Worm (Caenorhabditis elegans): ENCODE data around the gene sdz-12.

The sdz-12 gene

DNA sequence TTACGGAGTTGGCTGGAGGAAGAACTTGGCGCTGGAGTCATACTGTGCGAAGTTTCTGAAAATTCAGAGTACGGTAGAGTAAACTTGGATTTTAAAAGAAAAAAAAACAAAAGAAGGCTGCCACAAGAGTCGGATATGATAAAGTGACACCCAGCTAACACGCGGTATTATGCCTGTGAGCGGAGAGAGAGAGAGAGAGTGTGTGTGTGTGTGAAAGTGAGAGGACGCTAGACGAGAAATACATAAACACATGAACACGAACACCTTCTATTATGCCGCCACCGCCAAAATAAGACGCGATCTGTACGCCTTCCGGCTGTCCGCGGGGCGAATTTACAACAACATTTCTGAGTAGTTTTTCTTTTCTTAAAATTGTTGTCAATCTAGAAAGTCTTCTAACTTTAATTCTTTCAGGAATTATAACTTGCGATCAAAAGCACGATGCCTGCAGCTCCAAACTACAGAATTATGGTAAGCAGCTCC lies 5.3 kb upstream of the sdz-12 start, which contains the start of gene F12E12.6:
Gene F12E12.6, minus strand, starts transcription at position 51 of the 483 bp plus-strand sequence.
- TF ChIP-seq ref-1 (GFP tag; conservative IDR thresholded peaks at IDR 0.05), result no peak
- TF ChIP-seq T22C8.4 (GFP tag; IDR thresholded peaks at IDR 0.05), result no peak
- TF ChIP-seq klf-2 (GFP tag; conservative IDR thresholded peaks at IDR 0.05), result no peak
- no peak for TF ChIP-seq flt-1 (GFP tag; IDR thresholded peaks at IDR 0.05)
- no peak for TF ChIP-seq cog-1 (tag; optimal IDR thresholded peaks at IDR 0.05)

DNA sequence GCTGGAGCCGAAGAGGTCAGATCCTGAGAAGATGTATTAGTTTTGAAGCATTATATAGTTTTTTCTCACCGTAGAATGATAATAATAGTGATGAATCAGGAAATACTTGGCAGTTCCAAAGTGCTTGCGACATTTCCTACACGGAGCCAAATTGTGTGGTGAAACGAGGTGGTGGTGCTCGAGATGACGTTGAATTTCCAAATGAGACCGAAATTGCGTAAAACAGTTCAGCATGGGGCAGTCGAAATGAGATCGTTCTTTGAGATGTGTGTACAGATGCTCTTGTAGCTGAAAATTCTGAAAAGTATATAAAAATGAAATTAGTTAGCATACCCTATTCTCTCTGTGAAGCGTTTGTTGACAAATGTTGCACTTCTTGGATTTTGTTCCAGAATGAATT lies 3.6 kb downstream of the sdz-12 start, which contains the start of gene C46E10.8:
Gene C46E10.8, minus strand, starts transcription at position 101 of the 400 bp plus-strand sequence.
- TF ChIP-seq cog-1 (tag; optimal IDR thresholded peaks at IDR 0.05) (no peak), flt-1 (GFP tag; IDR thresholded peaks at IDR 0.05) (no peak)

DNA sequence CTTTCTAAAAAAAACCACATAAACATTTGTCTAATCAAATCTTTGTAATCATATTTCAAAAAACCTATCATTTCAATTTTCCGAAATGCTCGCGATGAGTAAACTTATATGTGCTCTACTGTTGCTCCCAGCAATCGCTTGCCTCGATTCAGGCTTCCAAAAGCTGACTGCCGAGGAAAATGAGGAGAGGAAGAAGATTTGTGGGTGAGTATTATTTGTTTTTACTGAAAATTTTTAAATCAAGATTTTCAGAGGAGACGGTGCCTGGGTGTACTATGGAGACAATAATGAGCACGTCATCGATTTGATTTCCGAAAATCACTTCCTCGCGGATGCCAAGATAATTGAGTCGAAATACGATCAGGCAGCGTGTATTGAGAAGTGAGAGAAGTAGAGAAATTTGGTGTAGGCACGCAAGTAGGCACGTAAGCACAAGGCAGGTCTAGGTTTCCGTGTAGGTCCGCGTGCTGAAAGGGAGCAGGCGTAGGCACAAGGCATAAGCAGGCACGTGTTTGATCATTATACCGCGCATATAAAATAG lies 7.4 kb downstream of the sdz-12 start, which contains the start of gene C46E10.1:
Gene C46E10.1, plus strand, starts transcription at position 51 of the 541 bp plus-strand sequence.
- TF ChIP-seq klf-2 (GFP tag; conservative IDR thresholded peaks at IDR 0.05), result no peak
- TF ChIP-seq ztf-29 (GFP tag; IDR thresholded peaks at IDR 0.05), result no peak
- no peak for TF ChIP-seq T22C8.4 (GFP tag; IDR thresholded peaks at IDR 0.05)
- TF ChIP-seq tab-1 (GFP tag; IDR thresholded peaks at IDR 0.05), result no peak
- no peak for TF ChIP-seq ztf-23 (GFP tag; IDR thresholded peaks at IDR 0.05)
- TF ChIP-seq flt-1 (GFP tag; IDR thresholded peaks at IDR 0.05), result no peak
- no peak for TF ChIP-seq ref-1 (GFP tag; conservative IDR thresholded peaks at IDR 0.05)
- TF ChIP-seq med-1 (GFP tag; optimal IDR thresholded peaks at IDR 0.05; ENCODE audit: insufficient read depth), result no peak
- TF ChIP-seq cog-1 (tag; optimal IDR thresholded peaks at IDR 0.05), result no peak

DNA sequence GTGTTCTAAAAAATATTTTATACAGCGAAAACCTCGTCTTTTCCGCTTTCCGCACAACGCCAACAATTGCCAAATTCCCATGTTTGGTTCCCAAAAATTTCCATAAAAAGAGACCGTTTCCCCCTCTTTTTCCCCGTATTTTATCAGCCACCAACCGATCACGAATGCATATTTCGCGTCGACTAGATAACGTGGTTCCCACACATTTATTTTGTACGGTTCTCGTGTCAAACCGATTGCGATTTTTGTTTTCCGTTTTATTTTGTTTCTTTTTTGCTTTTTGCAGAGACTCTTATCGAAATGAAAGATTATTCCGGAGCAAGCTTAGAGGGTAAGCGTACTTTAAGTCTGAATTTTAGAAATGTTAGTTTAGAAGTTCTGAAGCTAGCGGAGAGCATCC lies 10.6 kb downstream of the sdz-12 start, which contains the start of gene C46E10.3:
Gene C46E10.3, plus strand, starts transcription at position 301 of the 400 bp plus-strand sequence.
- TF ChIP-seq med-1 (GFP tag; optimal IDR thresholded peaks at IDR 0.05; ENCODE audit: insufficient read depth) (no peak), tab-1 (GFP tag; IDR thresholded peaks at IDR 0.05) (no peak), cog-1 (tag; optimal IDR thresholded peaks at IDR 0.05) (no peak), ztf-23 (GFP tag; IDR thresholded peaks at IDR 0.05) (no peak), klf-2 (GFP tag; conservative IDR thresholded peaks at IDR 0.05) (no peak), ztf-29 (GFP tag; IDR thresholded peaks at IDR 0.05) (no peak), T22C8.4 (GFP tag; IDR thresholded peaks at IDR 0.05) (no peak), flt-1 (GFP tag; IDR thresholded peaks at IDR 0.05) (no peak), ref-1 (GFP tag; conservative IDR thresholded peaks at IDR 0.05) (no peak)

DNA sequence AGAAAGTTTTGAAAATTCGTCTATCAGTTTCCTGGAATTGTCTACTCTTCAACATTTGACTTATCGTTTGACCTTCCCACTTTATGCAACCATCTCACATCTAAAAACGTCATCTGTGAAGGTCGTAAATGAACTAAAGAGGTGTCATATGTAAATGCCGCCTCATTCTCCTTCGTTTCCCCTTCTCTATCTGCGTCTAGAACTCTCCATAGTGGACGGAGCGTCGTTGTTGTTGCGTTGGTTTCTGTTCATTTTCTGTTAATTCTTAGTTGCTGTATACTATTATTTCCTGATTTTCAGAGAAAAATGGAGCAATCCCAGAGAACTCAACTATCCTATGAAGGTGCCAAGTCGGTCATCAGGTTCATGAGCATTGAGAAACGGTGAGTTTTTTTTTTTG lies 14.7 kb downstream of the sdz-12 start, which contains the start of gene fbxc-52:
Gene fbxc-52, plus strand, starts transcription at position 301 of the 400 bp plus-strand sequence.
- TF ChIP-seq med-1 (GFP tag; optimal IDR thresholded peaks at IDR 0.05; ENCODE audit: insufficient read depth) (no peak), tab-1 (GFP tag; IDR thresholded peaks at IDR 0.05) (no peak), ref-1 (GFP tag; conservative IDR thresholded peaks at IDR 0.05) (no peak), ztf-23 (GFP tag; IDR thresholded peaks at IDR 0.05) (no peak), T22C8.4 (GFP tag; IDR thresholded peaks at IDR 0.05) (no peak), klf-2 (GFP tag; conservative IDR thresholded peaks at IDR 0.05) (no peak), cog-1 (tag; optimal IDR thresholded peaks at IDR 0.05) (no peak), ztf-29 (GFP tag; IDR thresholded peaks at IDR 0.05) (no peak), flt-1 (GFP tag; IDR thresholded peaks at IDR 0.05) (no peak)

DNA sequence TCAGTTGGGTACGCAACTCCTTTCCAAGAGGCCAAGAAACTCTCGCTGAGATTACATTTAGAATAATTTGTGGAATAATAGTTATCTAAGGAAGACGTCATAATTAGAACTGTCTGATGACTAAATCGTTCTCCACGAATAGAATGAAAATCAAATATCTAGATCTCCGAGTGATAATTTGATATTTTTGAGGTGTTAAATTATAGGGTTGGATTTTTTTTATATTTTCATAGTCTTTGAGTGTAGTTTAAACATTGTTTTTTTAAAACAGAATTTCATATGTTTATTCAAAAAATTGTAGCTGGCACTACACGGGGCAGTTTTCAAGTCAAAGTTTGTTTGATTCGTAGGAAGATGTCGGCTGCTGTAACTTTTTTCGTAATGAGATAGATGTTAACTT lies 15.2 kb downstream of the sdz-12 start, which contains the start of gene srh-99:
Gene srh-99, minus strand, starts transcription at position 101 of the 400 bp plus-strand sequence.
- TF ChIP-seq flt-1 (GFP tag; IDR thresholded peaks at IDR 0.05) (no peak), ref-1 (GFP tag; conservative IDR thresholded peaks at IDR 0.05) (no peak), tab-1 (GFP tag; IDR thresholded peaks at IDR 0.05) (no peak), T22C8.4 (GFP tag; IDR thresholded peaks at IDR 0.05) (no peak), cog-1 (tag; optimal IDR thresholded peaks at IDR 0.05) (no peak), ztf-23 (GFP tag; IDR thresholded peaks at IDR 0.05) (no peak), med-1 (GFP tag; optimal IDR thresholded peaks at IDR 0.05; ENCODE audit: insufficient read depth) (no peak)

DNA sequence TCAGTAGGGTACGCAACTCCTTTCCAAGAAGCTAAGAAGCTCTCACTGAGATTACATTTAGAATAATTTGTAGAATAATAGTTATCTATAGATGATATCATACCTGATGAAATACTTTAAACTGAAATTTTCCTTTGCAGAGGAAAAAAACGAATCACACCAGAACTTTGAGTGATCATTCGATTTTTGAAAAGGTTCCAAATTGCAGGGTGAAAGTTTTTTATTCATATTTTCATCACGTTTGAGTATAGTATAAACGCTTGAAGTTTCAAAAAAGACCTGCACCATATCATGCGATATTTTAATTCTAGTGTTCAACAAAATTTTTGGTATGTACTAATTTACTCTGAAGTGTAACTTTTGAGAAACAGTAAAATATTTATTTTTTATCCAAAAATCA lies 17.0 kb downstream of the sdz-12 start, which contains the start of gene srh-100:
Gene srh-100, minus strand, starts transcription at position 101 of the 400 bp plus-strand sequence.
- no peak for TF ChIP-seq cog-1 (tag; optimal IDR thresholded peaks at IDR 0.05)
- no peak for TF ChIP-seq klf-2 (GFP tag; conservative IDR thresholded peaks at IDR 0.05)
- TF ChIP-seq flt-1 (GFP tag; IDR thresholded peaks at IDR 0.05), result no peak
- no peak for TF ChIP-seq ref-1 (GFP tag; conservative IDR thresholded peaks at IDR 0.05)

DNA sequence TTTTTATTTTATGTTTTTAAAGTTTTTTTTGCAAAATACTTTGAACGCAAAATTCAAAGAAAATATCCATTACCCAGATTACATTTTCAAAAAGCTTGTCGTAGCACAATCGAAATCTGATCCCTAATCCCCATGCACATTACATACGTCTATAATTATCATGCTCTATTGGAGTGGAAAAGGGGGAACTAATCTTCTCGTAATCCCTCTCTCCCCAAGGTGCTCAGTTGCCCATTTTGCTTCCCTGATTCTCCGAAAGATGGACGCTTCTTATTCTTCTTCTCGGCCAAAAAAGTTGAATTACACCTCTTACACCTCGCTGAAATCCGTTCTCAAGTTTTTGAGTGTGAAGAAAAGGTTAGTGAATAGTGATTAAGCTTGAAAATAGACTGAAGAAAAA lies 20.6 kb downstream of the sdz-12 start, which contains the start of gene fbxc-53:
Gene fbxc-53, plus strand, starts transcription at position 245 of the 400 bp plus-strand sequence.
- TF ChIP-seq flt-1 (GFP tag; IDR thresholded peaks at IDR 0.05), result no peak
- TF ChIP-seq ztf-29 (GFP tag; IDR thresholded peaks at IDR 0.05), result no peak
- no peak for TF ChIP-seq cog-1 (tag; optimal IDR thresholded peaks at IDR 0.05)
- TF ChIP-seq tab-1 (GFP tag; IDR thresholded peaks at IDR 0.05), result no peak
- no peak for TF ChIP-seq ref-1 (GFP tag; conservative IDR thresholded peaks at IDR 0.05)
- TF ChIP-seq med-1 (GFP tag; optimal IDR thresholded peaks at IDR 0.05; ENCODE audit: insufficient read depth), result no peak
- TF ChIP-seq klf-2 (GFP tag; conservative IDR thresholded peaks at IDR 0.05), result no peak

DNA sequence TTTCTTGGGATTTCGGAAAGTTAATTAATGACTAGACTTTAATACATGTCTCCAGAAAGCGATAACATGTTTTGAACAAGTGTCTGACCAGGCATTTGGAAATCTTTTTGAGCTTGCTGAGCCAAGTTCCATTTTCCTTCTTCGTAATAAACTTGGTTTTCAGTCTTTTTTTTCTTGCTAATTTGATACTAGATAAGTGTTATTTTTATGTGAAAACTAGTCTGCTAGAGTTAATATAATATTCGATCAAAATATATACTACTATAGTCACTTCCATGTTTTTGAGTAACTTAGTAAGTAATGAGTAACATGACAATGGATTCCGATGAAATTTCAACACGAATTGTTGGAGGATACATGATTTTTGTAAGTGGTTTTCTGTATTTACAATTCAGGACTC lies 22.4 kb downstream of the sdz-12 start, which contains the start of gene srx-110:
Gene srx-110, plus strand, starts transcription at position 301 of the 400 bp plus-strand sequence.
- TF ChIP-seq ztf-23 (GFP tag; IDR thresholded peaks at IDR 0.05) (no peak), ref-1 (GFP tag; conservative IDR thresholded peaks at IDR 0.05) (no peak), med-1 (GFP tag; optimal IDR thresholded peaks at IDR 0.05; ENCODE audit: insufficient read depth) (no peak), flt-1 (GFP tag; IDR thresholded peaks at IDR 0.05) (no peak), tab-1 (GFP tag; IDR thresholded peaks at IDR 0.05) (no peak)

DNA sequence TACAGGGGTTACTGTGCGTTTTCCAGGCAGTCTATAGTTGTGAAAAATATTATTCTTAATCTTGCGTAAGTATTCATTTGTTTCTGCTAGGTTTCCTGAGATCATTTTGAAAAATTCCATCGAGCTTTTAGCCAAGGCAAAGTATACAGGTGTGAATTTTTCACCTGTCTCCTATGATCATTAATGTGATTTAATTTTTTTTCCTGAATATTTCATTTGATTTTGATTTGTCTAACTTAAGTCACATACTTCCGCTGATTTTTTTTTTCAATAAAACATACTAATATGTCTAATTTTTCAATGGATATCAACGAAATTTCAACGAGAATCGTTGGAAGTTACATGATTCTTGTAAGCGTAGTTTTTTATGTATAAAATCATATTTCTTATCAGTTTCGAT lies 26.3 kb downstream of the sdz-12 start, which contains the start of gene srx-108:
Gene srx-108, plus strand, starts transcription at position 301 of the 400 bp plus-strand sequence.
- TF ChIP-seq cog-1 (tag; optimal IDR thresholded peaks at IDR 0.05) (no peak), ztf-29 (GFP tag; IDR thresholded peaks at IDR 0.05) (no peak), ref-1 (GFP tag; conservative IDR thresholded peaks at IDR 0.05) (no peak), tab-1 (GFP tag; IDR thresholded peaks at IDR 0.05) (no peak)
